Worm (Caenorhabditis elegans): Measurements from ENCODE around the gene F13A2.5.

DNA sequence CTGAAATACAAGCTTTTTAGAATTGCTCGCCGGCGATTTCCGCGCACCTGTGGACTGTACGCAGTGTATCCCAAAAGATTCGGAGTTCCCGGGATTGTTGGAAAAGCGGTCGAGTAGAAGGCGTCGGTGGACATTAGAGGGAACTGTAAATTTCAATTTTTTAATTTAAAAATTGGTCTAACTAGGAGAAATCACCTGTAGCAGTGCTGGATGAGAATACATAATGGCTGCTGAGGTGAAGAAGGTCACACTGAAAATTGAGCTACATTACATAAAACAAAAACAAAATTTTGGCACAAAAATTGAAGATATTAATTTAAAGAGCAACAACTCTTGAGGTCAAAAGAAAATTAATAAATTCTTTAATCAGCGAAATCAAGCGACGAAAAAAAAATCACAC, 27.1 kb downstream of the F13A2.5 start, which contains the start of gene neg-1:
- TF ChIP-seq him-1 (tag; optimal IDR thresholded peaks at IDR 0.05): no peak
- no peak for TF ChIP-seq dao-5 (tag; optimal IDR thresholded peaks at IDR 0.05)
